Worm (Caenorhabditis elegans) whole organism, L1 larva: ENCODE results near the gene exc-15.

ENCODE experiments used
- C04F5.9 ChIP-seq: sonication (generic microtip); optimal IDR thresholded peaks from 2 replicates; lab custom pipeline; 2016; ENCODE audit warnings: missing genetic modification characterization, missing compliant biosample characterization
- C16A3.4 ChIP-seq: fragments of 150-350 bp; optimal IDR thresholded peaks from 2 replicates; lab custom pipeline; 2014; ENCODE audit warnings: missing biosample characterization, missing genetic modification characterization
- C34B4.2 ChIP-seq: sonication (generic microtip); optimal IDR thresholded peaks from 2 replicates; lab custom pipeline; 2017; ENCODE audit warnings: mild to moderate bottlenecking, missing genetic modification characterization, missing compliant biosample characterization
- Y116A8C.19 ChIP-seq: sonication (generic microtip); optimal IDR thresholded peaks from 2 replicates; lab custom pipeline; 2016; ENCODE audit warnings: missing compliant biosample characterization, missing genetic modification characterization, borderline replicate concordance
- alr-1 ChIP-seq: fragments of 200-800 bp; sonication (Bioruptor generic); optimal IDR thresholded peaks from 2 replicates; lab custom pipeline; 2018; ENCODE audit warnings: borderline replicate concordance, mild to moderate bottlenecking, missing genetic modification characterization, missing compliant biosample characterization
- ceh-82 ChIP-seq, 3 experiments: fragments of 150-350 bp in 1 of 3; sonication (generic microtip) in 2 of 3; optimal IDR thresholded peaks; 2 replicates each; lab custom pipeline; 2014 to 2017; ENCODE audit warnings: missing biosample characterization in 3 of 3, missing genetic modification characterization in 3 of 3
- ceh-90 ChIP-seq: sonication (generic microtip); optimal IDR thresholded peaks from 2 replicates; lab custom pipeline; 2016; ENCODE audit warnings: missing genetic modification characterization, missing compliant biosample characterization
- ces-1 ChIP-seq: fragments of 150-350 bp; optimal IDR thresholded peaks from 2 replicates; lab custom pipeline; 2014; ENCODE audit warnings: missing biosample characterization, missing genetic modification reagents, missing genetic modification characterization
- efl-1 ChIP-seq, 4 experiments: fragments of 150-350 bp; optimal IDR thresholded peaks in 3 of 4; peaks in 1 of 4; 1 replicate in 1 of 4; 2 replicates in 3 of 4; lab custom pipeline; 2014; ENCODE audit warnings: missing biosample characterization in 2 of 4, missing genetic modification characterization in 2 of 4, missing genetic modification reagents in 2 of 4
- efl-3 ChIP-seq: fragments of 200-800 bp; sonication (Bioruptor generic); optimal IDR thresholded peaks from 2 replicates; lab custom pipeline; 2018; ENCODE audit warnings: mild to moderate bottlenecking, missing genetic modification characterization, missing compliant biosample characterization
- egl-13 ChIP-seq: sonication (generic microtip); optimal IDR thresholded peaks from 2 replicates; lab custom pipeline; 2016; ENCODE audit warnings: missing genotype, missing genetic modification reagents, missing genetic modification characterization, missing compliant biosample characterization
- egl-27 ChIP-seq, 2 experiments: fragments of 150-350 bp in 1 of 2; sonication (generic microtip); optimal IDR thresholded peaks; 3 replicates each; lab custom pipeline; 2017 to 2018; ENCODE audit warnings: missing biosample characterization in 2 of 2, missing genetic modification characterization in 2 of 2, missing genetic modification reagents in 2 of 2
- elt-2 ChIP-seq: sonication (generic microtip); optimal IDR thresholded peaks from 2 replicates; lab custom pipeline; 2016; ENCODE audit warnings: missing genetic modification characterization, mild to moderate bottlenecking, inconsistent platforms, missing compliant biosample characterization, missing genetic modification reagents
- elt-3 ChIP-seq, 6 experiments: fragments of 150-350 bp in 1 of 6; sonication (generic microtip); optimal IDR thresholded peaks; 2 replicates each; lab custom pipeline; 2017 to 2018; ENCODE audit warnings: missing biosample characterization in 6 of 6, missing genetic modification characterization in 6 of 6, inconsistent platforms in 1 of 6
- ets-5 ChIP-seq: fragments of 200-800 bp; sonication (Bioruptor generic); IDR thresholded peaks from 2 replicates; pipeline ENCODE4 v1.3.6; 2022; ENCODE audit warnings: missing genetic modification characterization, missing compliant biosample characterization
- fkh-10 ChIP-seq: sonication (generic microtip); optimal IDR thresholded peaks from 2 replicates; lab custom pipeline; 2017; ENCODE audit warnings: missing biosample characterization, missing genetic modification reagents, missing genetic modification characterization
- fkh-4 ChIP-seq: sonication (generic microtip); optimal IDR thresholded peaks from 2 replicates; lab custom pipeline; 2016; ENCODE audit warnings: missing compliant biosample characterization, missing genetic modification characterization, borderline replicate concordance
- fos-1 ChIP-seq: fragments of 150-350 bp; optimal IDR thresholded peaks from 2 replicates; lab custom pipeline; 2014; ENCODE audit warnings: missing biosample characterization, missing genetic modification characterization
- grh-1 ChIP-seq: fragments of 200-800 bp; sonication (Bioruptor generic); IDR thresholded peaks from 2 replicates; pipeline ENCODE4 v1.3.6; 2022; ENCODE audit warnings: missing genetic modification reagents, missing genetic modification characterization, missing compliant biosample characterization
- hlh-17 ChIP-seq: fragments of 200-800 bp; sonication (Bioruptor generic); optimal IDR thresholded peaks from 2 replicates; lab custom pipeline; 2018; ENCODE audit warnings: missing genetic modification characterization, mild to moderate bottlenecking, missing compliant biosample characterization, moderate library complexity, borderline replicate concordance
- irx-1 ChIP-seq: sonication (generic microtip); optimal IDR thresholded peaks from 2 replicates; lab custom pipeline; 2016; ENCODE audit warnings: missing genetic modification characterization, missing compliant biosample characterization
- isw-1 ChIP-seq: fragments of 200-800 bp; sonication (Bioruptor generic); IDR thresholded peaks from 2 replicates; pipeline ENCODE4 v1.3.6; 2022; ENCODE audit warnings: missing genetic modification characterization, missing compliant biosample characterization
- lin-13 ChIP-seq: fragments of 150-350 bp; optimal IDR thresholded peaks from 2 replicates; lab custom pipeline; 2014; ENCODE audit warnings: missing biosample characterization, missing genetic modification reagents, missing genetic modification characterization
- lin-35 ChIP-seq, 2 experiments: fragments of 150-350 bp; optimal IDR thresholded peaks; 2 replicates each; lab custom pipeline; 2014; ENCODE audit warnings: missing biosample characterization in 2 of 2, missing genetic modification characterization in 2 of 2, missing genetic modification reagents in 2 of 2
- lin-39 ChIP-seq: fragments of 150-350 bp; optimal IDR thresholded peaks from 2 replicates; lab custom pipeline; 2014; ENCODE audit warnings: missing biosample characterization, missing genetic modification reagents, missing genetic modification characterization
- lir-3 ChIP-seq: sonication (generic microtip); optimal IDR thresholded peaks from 2 replicates; lab custom pipeline; 2016; ENCODE audit warnings: mild to moderate bottlenecking, missing genetic modification characterization, moderate library complexity, missing compliant biosample characterization; ENCODE audit not compliant: poor library complexity
- mab-9 ChIP-seq: fragments of 200-800 bp; sonication (Bioruptor generic); IDR thresholded peaks from 2 replicates; pipeline ENCODE4 v1.3.6; 2022; ENCODE audit warnings: missing genetic modification reagents, missing genetic modification characterization, missing compliant biosample characterization
- mef-2 ChIP-seq: fragments of 150-350 bp; optimal IDR thresholded peaks from 2 replicates; lab custom pipeline; 2014; ENCODE audit warnings: missing biosample characterization, missing genetic modification characterization
- nhr-11 ChIP-seq: fragments of 150-350 bp; optimal IDR thresholded peaks from 2 replicates; lab custom pipeline; 2014; ENCODE audit warnings: missing biosample characterization, missing genetic modification characterization
- nhr-12 ChIP-seq: sonication (generic microtip); optimal IDR thresholded peaks from 2 replicates; lab custom pipeline; 2017; ENCODE audit warnings: missing biosample characterization, missing genetic modification characterization
- nhr-20 ChIP-seq: sonication (generic microtip); optimal IDR thresholded peaks from 2 replicates; lab custom pipeline; 2016; ENCODE audit warnings: mild to moderate bottlenecking, missing genetic modification characterization, missing compliant biosample characterization
- nhr-237 ChIP-seq: fragments of 150-350 bp; optimal IDR thresholded peaks from 2 replicates; lab custom pipeline; 2014; ENCODE audit warnings: missing biosample characterization, missing genetic modification characterization
- nhr-28 ChIP-seq: fragments of 150-350 bp; optimal IDR thresholded peaks from 2 replicates; lab custom pipeline; 2014; ENCODE audit warnings: missing biosample characterization, missing genetic modification characterization
- nhr-85 ChIP-seq: sonication (generic microtip); peaks from one replicate; lab custom pipeline; 2016; ENCODE audit warnings: missing genetic modification characterization, inconsistent platforms, missing compliant biosample characterization
- nhr-90 ChIP-seq: sonication (generic microtip); optimal IDR thresholded peaks from 2 replicates; lab custom pipeline; 2016; ENCODE audit warnings: mild to moderate bottlenecking, missing genetic modification characterization, missing compliant biosample characterization; ENCODE audit not compliant: poor library complexity
- pag-3 ChIP-seq: sonication (generic microtip); optimal IDR thresholded peaks from 2 replicates; lab custom pipeline; 2017; ENCODE audit warnings: missing genetic modification characterization, mild to moderate bottlenecking, missing compliant biosample characterization, antibody characterized with exemption, borderline replicate concordance; ENCODE audit not compliant: insufficient read depth
- pax-3 ChIP-seq: fragments of 200-800 bp; sonication (Bioruptor generic); optimal IDR thresholded peaks from 2 replicates; lab custom pipeline; 2018; ENCODE audit warnings: mild to moderate bottlenecking, missing genetic modification characterization, moderate library complexity, missing compliant biosample characterization
- pqm-1 ChIP-seq: sonication (generic microtip); optimal IDR thresholded peaks from 3 replicates; lab custom pipeline; 2017; ENCODE audit warnings: missing biosample characterization, missing genetic modification characterization
- rnt-1 ChIP-seq: sonication (generic microtip); optimal IDR thresholded peaks from 2 replicates; lab custom pipeline; 2016; ENCODE audit warnings: mild to moderate bottlenecking, missing genetic modification characterization, moderate library complexity, missing compliant biosample characterization
- skn-1 ChIP-seq: fragments of 150-350 bp; optimal IDR thresholded peaks from 2 replicates; lab custom pipeline; 2014; ENCODE audit warnings: missing biosample characterization, missing genetic modification characterization
- sptf-1 ChIP-seq: fragments of 150-350 bp; optimal IDR thresholded peaks from 2 replicates; lab custom pipeline; 2014; ENCODE audit warnings: missing biosample characterization, missing genetic modification characterization
- swsn-7 ChIP-seq: sonication (generic microtip); optimal IDR thresholded peaks from 2 replicates; lab custom pipeline; 2016; ENCODE audit warnings: missing genetic modification characterization, missing compliant biosample characterization
- tbx-2 ChIP-seq: sonication (generic microtip); optimal IDR thresholded peaks from 2 replicates; lab custom pipeline; 2016; ENCODE audit warnings: missing genetic modification characterization, missing compliant biosample characterization
- unc-130 ChIP-seq: fragments of 150-350 bp; optimal IDR thresholded peaks from 2 replicates; lab custom pipeline; 2017; ENCODE audit warnings: missing biosample characterization, missing genetic modification characterization, inconsistent platforms
- unc-62 ChIP-seq: fragments of 150-350 bp; optimal IDR thresholded peaks from 2 replicates; lab custom pipeline; 2014; ENCODE audit warnings: missing biosample characterization, missing genetic modification reagents, missing genetic modification characterization
- unc-86 ChIP-seq: sonication (generic microtip); optimal IDR thresholded peaks from 2 replicates; lab custom pipeline; 2016; ENCODE audit warnings: missing genetic modification characterization, missing compliant biosample characterization
- unc-98 ChIP-seq: fragments of 200-800 bp; sonication (Bioruptor generic); IDR thresholded peaks from 2 replicates; pipeline ENCODE4 v1.3.6; 2022; ENCODE audit warnings: missing genetic modification characterization, missing compliant biosample characterization
- xbp-1 ChIP-seq: sonication (generic microtip); optimal IDR thresholded peaks from 2 replicates; lab custom pipeline; 2016; ENCODE audit warnings: missing genetic modification characterization, missing compliant biosample characterization
- zip-4 ChIP-seq: fragments of 200-800 bp; sonication (Bioruptor generic); optimal IDR thresholded peaks from 2 replicates; lab custom pipeline; 2018; ENCODE audit warnings: mild to moderate bottlenecking, missing genetic modification characterization, moderate library complexity, missing compliant biosample characterization
- ztf-11 ChIP-seq, 2 experiments: sonication (generic microtip); optimal IDR thresholded peaks; 2 replicates each; lab custom pipeline; 2016 to 2017; ENCODE audit warnings: missing genetic modification characterization in 2 of 2, missing biosample characterization in 1 of 2, missing compliant biosample characterization in 1 of 2
- ztf-4 ChIP-seq: fragments of 150-350 bp; optimal IDR thresholded peaks from 2 replicates; lab custom pipeline; 2014; ENCODE audit warnings: missing biosample characterization, missing genetic modification characterization

exc-15 gene

DNA sequence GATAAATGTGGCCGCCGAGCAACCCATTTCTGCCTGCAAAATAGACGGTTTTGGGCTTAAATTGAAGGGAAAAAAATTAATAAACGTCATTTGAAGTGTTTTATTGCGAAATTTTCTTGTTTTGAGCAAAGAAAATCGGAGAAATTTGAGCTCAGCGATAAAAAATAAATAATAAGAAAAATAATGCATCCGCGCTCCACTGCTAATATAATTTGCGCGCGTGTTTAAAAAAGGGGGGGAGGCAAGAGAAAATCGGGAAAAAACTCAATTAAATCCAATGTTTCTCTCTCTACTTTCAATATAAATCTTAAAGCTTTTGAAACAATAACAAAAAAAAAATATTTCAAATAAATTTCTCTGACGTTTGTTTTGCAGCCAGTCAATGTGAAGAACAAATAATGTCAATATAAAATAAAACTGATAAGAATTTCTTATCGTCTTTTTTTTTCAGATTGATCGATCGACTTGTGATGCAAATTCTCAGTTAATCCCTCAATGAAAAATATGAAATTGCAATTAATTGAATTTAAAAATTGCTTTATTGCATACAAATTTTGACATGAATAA is 32.7 kb upstream of the exc-15 start, which contains the start of gene rft-2:
Gene rft-2 (minus strand): TSS at position 41 of the 567 bp plus-strand sequence.
- TF ChIP-seq lin-13 (GFP tag; lab: Kevin White, UChicago): peak; percentile 27
- no peak for TF ChIP-seq unc-130 (tag; lab: Kevin White, UChicago)
- no peak for TF ChIP-seq mef-2 (tag; lab: Kevin White, UChicago)
- peak; percentile 60 for TF ChIP-seq swsn-7 (tag; lab: Kevin White, UChicago)
- TF ChIP-seq nhr-20 (tag; lab: Kevin White, UChicago): peak; percentile 59
- TF ChIP-seq skn-1: peak; percentile 51
- TF ChIP-seq C16A3.4 (tag; lab: Kevin White, UChicago): peak; percentile 39
- TF ChIP-seq hlh-17 (GFP tag; lab: Kevin White, UChicago): no peak
- TF ChIP-seq lin-39 (tag; lab: Kevin White, UChicago): no peak
- TF ChIP-seq C34B4.2 (tag; lab: Kevin White, UChicago): no peak
- TF ChIP-seq ets-5 (GFP tag; lab: Robert Waterston, UW): no peak
- TF ChIP-seq fkh-4 (tag; lab: Kevin White, UChicago): no peak
- TF ChIP-seq fos-1 (tag; lab: Kevin White, UChicago): peak; percentile 16
- TF ChIP-seq nhr-90 (tag; lab: Kevin White, UChicago): peak; percentile 58
- TF ChIP-seq C04F5.9: peak; percentile 23
- no peak for TF ChIP-seq nhr-28 (tag; lab: Kevin White, UChicago)
- TF ChIP-seq nhr-11: peak; percentile 14
- TF ChIP-seq lin-35 (GFP tag; optimal IDR thresholded peaks at IDR 0.05; lab: Kevin White, UChicago): peak; percentile 96 to 97
- no peak for TF ChIP-seq ces-1 (GFP tag; lab: Kevin White, UChicago)
- no peak for TF ChIP-seq unc-62 (GFP tag; lab: Kevin White, UChicago)
- TF ChIP-seq pqm-1 (tag; lab: Kevin White, UChicago): no peak
- TF ChIP-seq lir-3 (tag; lab: Kevin White, UChicago): no peak
- TF ChIP-seq efl-3: no peak
- TF ChIP-seq tbx-2 (tag; lab: Kevin White, UChicago): peak; percentile 50
- peak; percentile 39 to 80 (median 56) for TF ChIP-seq ceh-82 (tag; optimal IDR thresholded peaks at IDR 0.05; lab: Kevin White, UChicago)
- no peak for TF ChIP-seq pag-3 (tag; lab: Kevin White, UChicago)
- TF ChIP-seq fkh-10 (GFP tag; lab: Kevin White, UChicago): peak; percentile 25
- TF ChIP-seq unc-86: peak; percentile 46
- peak; percentile 45 for TF ChIP-seq isw-1 (GFP tag; lab: Robert Waterston, UW)
- peak; percentile 56 for TF ChIP-seq elt-2 (tag; lab: Kevin White, UChicago)
- peak; percentile 58 for TF ChIP-seq xbp-1
- no peak for TF ChIP-seq egl-27 (tag; optimal IDR thresholded peaks at IDR 0.05; lab: Kevin White, UChicago)
- peak; percentile 24 for TF ChIP-seq egl-13 (tag; lab: Kevin White, UChicago)
- TF ChIP-seq ztf-11 (tag; optimal IDR thresholded peaks at IDR 0.05; lab: Kevin White, UChicago): no peak
- no peak for TF ChIP-seq sptf-1
- no peak for TF ChIP-seq ztf-4 (tag; lab: Kevin White, UChicago)
- TF ChIP-seq pax-3 (tag; lab: Kevin White, UChicago): no peak
- TF ChIP-seq nhr-85: peak; percentile 80
- peak; percentile 53 for TF ChIP-seq rnt-1 (tag; lab: Kevin White, UChicago)
- peak in 1 of 6 experiments; percentile 11 for TF ChIP-seq elt-3 (tag; optimal IDR thresholded peaks at IDR 0.05; lab: Kevin White, UChicago)
- no peak for TF ChIP-seq Y116A8C.19 (tag; lab: Kevin White, UChicago)
- TF ChIP-seq grh-1 (GFP tag; lab: Robert Waterston, UW): 0 out of 2 replicates have a peak, but pooled peaks have one; percentile 18
- no peak for TF ChIP-seq alr-1 (tag; lab: Kevin White, UChicago)
- no peak for TF ChIP-seq zip-4 (GFP tag; lab: Kevin White, UChicago)
- peak; percentile 92 to 96 for TF ChIP-seq efl-1 (optimal IDR thresholded peaks at IDR 0.05; lab: Kevin White, UChicago)
- TF ChIP-seq efl-1 (GFP tag; optimal IDR thresholded peaks at IDR 0.05 in 1 of 2; lab: Kevin White, UChicago): peak; percentile 96 to 99
- TF ChIP-seq irx-1 (tag; lab: Kevin White, UChicago): peak; percentile 58
- TF ChIP-seq nhr-237 (tag; lab: Kevin White, UChicago): no peak
- no peak for TF ChIP-seq unc-98 (GFP tag; lab: Robert Waterston, UW)
- TF ChIP-seq ceh-90 (tag; lab: Kevin White, UChicago): no peak
- no peak for TF ChIP-seq nhr-12 (tag; lab: Kevin White, UChicago)
- TF ChIP-seq mab-9 (GFP tag; lab: Robert Waterston, UW): no peak
